Worm (Caenorhabditis elegans): Measurements from ENCODE around the gene srh-235.

Gene srh-235

DNA sequence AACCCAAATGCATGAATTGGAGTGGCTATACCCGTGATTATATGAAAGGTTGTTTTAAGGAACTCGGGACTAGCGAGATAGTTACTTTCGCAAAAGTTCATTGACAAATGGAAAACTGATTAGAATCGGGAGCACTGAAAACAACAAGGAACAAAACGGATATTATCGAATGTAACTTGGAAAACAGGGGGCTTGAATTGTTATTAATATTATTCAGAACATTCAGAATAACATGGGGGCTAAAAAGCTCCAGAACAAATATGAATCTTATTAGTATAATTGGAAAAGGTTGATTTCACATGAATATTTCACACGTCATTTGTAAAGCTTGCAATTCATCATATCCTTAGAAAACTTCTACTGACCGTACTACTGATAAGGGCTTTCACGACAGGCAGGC lies at the start of gene srh-235:
srh-235 (minus strand) TSS at position 101 of the 400 bp plus-strand sequence.
- TF ChIP-seq W03F9.2 (tag; optimal IDR thresholded peaks at IDR 0.05) (no peak), dao-5 (tag; optimal IDR thresholded peaks at IDR 0.05) (no peak), him-1 (tag; optimal IDR thresholded peaks at IDR 0.05) (no peak)

DNA sequence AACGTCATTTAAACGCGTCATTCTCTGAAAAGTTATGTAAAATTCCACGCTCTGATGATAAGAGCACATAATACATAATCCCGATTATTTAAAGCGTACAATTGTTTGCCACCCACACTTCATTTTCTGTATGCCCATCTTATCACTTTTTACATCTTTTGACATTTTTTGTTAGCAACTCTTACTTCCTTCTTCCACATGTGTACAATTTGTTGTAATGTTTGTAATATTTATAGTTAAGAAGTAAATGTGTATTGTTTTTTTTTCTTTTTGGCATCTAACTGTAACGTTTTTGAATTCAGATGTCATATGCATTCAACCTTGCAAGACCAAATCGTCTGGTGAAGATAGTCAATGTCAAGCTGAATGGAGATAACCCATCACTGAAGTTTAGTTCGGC lies 49.3 kb upstream of the srh-235 start, which contains the start of gene fbxa-136:
fbxa-136 (plus strand) TSS at position 301 of the 400 bp plus-strand sequence.
- TF ChIP-seq him-1 (tag; optimal IDR thresholded peaks at IDR 0.05) (no peak), dao-5 (tag; optimal IDR thresholded peaks at IDR 0.05) (no peak), W03F9.2 (tag; optimal IDR thresholded peaks at IDR 0.05) (no peak)

DNA sequence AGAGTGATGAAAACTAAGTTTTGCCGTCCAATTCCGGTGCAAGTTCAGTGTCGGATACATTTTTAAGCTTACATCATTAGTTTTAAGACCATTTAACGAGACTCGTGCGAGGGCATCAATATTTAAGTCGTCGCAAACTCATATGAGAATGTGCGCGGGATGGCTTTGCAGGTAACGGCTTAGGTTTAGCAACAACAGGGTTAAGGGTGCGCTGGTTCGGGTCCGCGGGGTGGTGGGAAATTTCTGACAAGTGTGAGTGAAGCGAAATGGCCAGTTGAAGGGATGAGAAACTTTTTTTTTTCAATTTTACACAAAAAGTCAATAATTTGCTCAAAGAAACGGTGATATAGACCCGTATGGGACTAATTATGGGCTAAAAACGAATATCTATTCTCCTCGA lies 42.4 kb upstream of the srh-235 start:
- TF ChIP-seq dao-5 (tag; optimal IDR thresholded peaks at IDR 0.05) (no peak), W03F9.2 (tag; optimal IDR thresholded peaks at IDR 0.05) (no peak), him-1 (tag; optimal IDR thresholded peaks at IDR 0.05) (no peak)

DNA sequence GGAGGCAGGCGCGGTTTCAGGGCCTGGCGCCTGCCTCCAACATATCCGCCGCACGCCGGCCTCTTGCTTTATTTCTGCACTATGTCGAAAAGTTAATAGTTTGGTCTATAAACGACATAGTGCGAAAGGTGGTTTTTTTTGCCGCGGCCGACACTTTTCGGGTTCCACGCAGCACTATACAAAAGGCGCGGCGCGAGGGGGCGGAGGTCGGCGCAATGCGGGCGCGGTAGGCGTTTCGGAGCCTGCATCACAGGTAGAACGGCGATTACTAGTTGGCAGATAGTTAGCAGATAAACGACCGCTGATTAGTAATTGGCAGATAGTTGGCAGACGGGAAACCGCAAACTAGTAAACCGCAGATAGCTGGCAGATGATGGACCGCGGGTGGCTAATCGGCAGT lies 41.3 kb upstream of the srh-235 start:
- no peak for TF ChIP-seq W03F9.2 (tag; optimal IDR thresholded peaks at IDR 0.05)
- TF ChIP-seq dao-5 (tag; optimal IDR thresholded peaks at IDR 0.05): no peak
- no peak for TF ChIP-seq him-1 (tag; optimal IDR thresholded peaks at IDR 0.05)

DNA sequence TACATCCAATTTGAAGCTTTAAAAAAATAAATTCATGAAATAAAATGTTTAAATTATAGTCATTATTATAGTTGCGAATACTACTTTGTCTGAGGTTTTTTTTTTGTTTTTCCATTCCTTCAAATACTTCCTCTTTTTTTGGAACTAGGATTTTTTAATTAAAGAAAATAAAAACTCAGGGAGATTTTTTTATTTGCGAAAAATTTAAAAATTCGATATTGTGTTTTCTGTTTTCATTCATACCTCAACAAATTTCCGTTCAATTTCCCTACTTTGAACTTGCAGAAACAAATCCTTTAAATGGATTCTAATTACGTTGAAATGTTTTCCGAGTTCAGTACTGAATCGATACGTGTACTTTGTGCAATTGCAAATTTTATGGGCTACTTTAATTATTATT lies 37.0 kb upstream of the srh-235 start, which contains the start of gene srw-32:
srw-32 (plus strand) TSS at position 301 of the 400 bp plus-strand sequence.
- no peak for TF ChIP-seq W03F9.2 (tag; optimal IDR thresholded peaks at IDR 0.05)
- no peak for TF ChIP-seq him-1 (tag; optimal IDR thresholded peaks at IDR 0.05)
- no peak for TF ChIP-seq dao-5 (tag; optimal IDR thresholded peaks at IDR 0.05)

DNA sequence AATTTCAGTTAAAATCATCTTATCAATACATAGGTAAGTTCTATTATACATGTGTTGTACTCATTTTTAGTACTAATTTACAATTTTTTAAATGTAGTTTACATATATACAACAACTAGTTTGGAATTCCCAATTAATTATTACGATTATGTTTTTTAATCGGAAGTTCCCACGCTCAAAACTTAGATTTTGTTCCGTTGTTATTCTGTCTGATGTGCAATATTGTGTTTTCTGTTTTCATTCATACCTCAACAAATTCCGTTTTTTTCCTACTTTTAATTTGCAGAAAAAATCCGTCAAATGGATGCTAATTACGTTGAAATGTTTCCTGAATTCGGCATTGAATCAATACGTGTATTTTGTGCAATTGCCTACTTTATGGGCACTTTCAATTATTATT lies 34.8 kb upstream of the srh-235 start, which contains the start of gene srw-31:
srw-31 (plus strand) TSS at position 301 of the 400 bp plus-strand sequence.
- no peak for TF ChIP-seq W03F9.2 (tag; optimal IDR thresholded peaks at IDR 0.05)
- TF ChIP-seq him-1 (tag; optimal IDR thresholded peaks at IDR 0.05): no peak
- no peak for TF ChIP-seq dao-5 (tag; optimal IDR thresholded peaks at IDR 0.05)

DNA sequence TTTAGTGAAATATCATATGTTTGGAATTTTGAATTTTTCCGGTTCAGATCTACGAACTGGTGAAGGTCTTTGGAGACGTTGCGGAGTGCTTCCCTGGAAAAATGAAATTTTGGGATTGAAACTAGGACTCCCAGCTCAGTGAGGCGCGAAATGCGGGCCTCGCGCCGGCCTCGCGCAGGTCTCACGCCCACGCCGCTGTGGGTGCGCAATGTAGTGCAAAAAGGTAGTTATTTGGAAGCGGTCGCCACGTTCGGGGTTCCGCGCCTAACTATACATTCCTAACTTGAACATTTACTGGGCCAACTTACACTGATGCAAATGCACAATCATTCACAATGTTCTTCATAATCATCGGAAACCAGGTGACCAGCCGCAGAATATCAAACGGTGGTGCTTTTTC lies 28.6 kb upstream of the srh-235 start:
- TF ChIP-seq him-1 (tag; optimal IDR thresholded peaks at IDR 0.05): no peak
- TF ChIP-seq W03F9.2 (tag; optimal IDR thresholded peaks at IDR 0.05): no peak
- TF ChIP-seq dao-5 (tag; optimal IDR thresholded peaks at IDR 0.05): no peak

DNA sequence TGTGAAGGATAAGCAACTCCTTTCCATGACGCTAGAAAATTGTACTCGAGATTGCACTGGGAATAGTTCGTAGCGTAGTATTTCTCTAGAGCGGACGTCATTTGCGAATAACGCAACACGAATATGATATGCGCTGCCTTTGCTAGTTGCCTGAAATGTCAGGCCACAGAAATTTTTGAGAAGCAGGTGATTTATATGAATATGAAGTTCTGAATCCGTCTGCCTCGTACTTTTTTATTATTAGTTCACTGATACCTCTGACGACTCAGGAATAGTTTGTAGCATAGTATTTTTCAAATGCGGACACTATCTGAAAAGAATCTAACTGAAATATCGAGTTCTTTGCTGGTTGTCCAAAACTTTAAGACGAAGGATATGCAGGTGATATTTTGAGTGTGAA lies 24.6 kb upstream of the srh-235 start, which contains the start of gene srh-118:
srh-118 (minus strand) TSS at position 101 of the 400 bp plus-strand sequence.
- no peak for TF ChIP-seq dao-5 (tag; optimal IDR thresholded peaks at IDR 0.05)
- no peak for TF ChIP-seq him-1 (tag; optimal IDR thresholded peaks at IDR 0.05)
- TF ChIP-seq W03F9.2 (tag; optimal IDR thresholded peaks at IDR 0.05): no peak

DNA sequence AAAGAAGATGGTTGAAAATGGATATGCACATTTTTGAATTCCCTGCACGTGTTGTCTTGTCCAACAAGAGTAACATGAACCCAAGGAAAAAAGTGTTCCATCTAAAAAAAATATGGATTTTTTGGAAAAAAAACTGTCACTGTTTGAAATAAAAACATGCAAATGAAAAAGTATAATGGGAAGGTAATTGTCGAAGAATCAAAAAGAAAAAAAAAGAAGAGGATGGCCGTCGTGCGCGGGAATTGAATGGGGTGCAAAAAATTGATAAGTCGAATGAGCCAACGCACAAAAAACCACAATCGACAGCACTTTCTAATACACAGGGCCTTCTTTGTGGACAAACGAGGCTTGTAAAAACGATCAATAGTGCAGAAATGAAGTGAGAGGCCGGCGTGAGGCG lies 22.3 kb upstream of the srh-235 start, which contains the start of gene fbxa-102:
fbxa-102 (minus strand) TSS at position 101 of the 400 bp plus-strand sequence.
- no peak for TF ChIP-seq him-1 (tag; optimal IDR thresholded peaks at IDR 0.05)
- no peak for TF ChIP-seq W03F9.2 (tag; optimal IDR thresholded peaks at IDR 0.05)
- no peak for TF ChIP-seq dao-5 (tag; optimal IDR thresholded peaks at IDR 0.05)

DNA sequence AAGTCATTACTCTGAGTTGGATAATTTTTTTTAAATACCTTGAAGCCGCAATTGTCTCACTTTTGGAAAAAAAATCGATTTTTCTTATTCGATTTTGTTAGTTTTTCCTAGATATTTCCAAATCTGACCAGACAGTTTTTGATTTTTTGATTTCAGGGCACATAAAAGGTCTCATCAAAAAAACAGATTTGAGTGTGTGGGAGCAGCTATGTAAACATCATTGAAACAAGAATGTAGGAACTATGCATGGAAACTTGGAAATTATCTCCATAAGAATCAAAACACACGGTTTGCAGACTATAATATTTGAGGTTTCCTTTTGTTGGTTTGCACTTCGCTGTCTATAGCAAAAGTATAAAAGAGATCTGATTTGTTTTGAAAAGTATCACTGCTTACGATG lies 14.6 kb upstream of the srh-235 start, which contains the start of gene scl-24:
scl-24 (plus strand) TSS at position 301 of the 400 bp plus-strand sequence.
- TF ChIP-seq dao-5 (tag; optimal IDR thresholded peaks at IDR 0.05) (no peak), him-1 (tag; optimal IDR thresholded peaks at IDR 0.05) (no peak), W03F9.2 (tag; optimal IDR thresholded peaks at IDR 0.05) (no peak)

DNA sequence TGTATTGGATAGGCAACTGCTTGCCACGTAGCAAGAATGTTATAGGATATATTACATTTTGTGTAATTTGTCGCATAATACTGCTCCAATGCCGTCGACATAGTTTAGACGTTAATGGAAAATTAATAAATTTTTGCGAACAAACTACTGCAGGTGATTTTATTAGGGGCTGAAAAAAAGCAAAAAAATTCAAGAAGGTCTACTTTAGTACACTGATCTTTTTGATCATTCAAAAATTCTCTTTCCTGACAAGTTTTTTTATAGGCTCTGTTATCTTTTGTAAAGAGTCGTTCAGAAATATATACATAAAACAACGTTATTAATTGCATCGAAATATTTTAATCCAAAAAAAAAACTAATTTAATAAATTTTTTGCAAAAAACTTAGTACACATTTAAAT lies 13.6 kb upstream of the srh-235 start, which contains the start of gene srh-111:
srh-111 (minus strand) TSS at position 101 of the 400 bp plus-strand sequence.
- TF ChIP-seq W03F9.2 (tag; optimal IDR thresholded peaks at IDR 0.05) (no peak), him-1 (tag; optimal IDR thresholded peaks at IDR 0.05) (no peak), dao-5 (tag; optimal IDR thresholded peaks at IDR 0.05) (no peak)

DNA sequence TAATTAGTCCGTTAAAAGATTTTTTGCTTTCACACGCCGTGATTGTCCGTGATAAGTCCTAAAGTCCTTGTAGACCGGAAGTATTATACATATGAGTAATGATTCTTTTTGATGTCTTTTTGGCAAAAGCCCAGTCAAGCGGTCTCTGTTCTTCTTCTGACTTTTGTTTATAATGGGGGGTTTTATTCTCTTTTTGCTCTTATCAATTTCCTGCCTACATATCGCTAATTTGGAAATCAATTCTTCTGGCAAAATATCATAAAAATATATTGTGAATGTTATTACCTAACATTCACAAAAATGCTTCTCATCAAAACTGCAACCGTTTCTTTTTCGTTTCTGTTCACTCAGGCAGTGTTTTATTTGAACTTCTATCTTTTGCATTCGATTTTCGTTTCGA lies 5.0 kb upstream of the srh-235 start, which contains the start of gene srbc-61:
srbc-61 (plus strand) TSS at position 301 of the 400 bp plus-strand sequence.
- TF ChIP-seq W03F9.2 (tag; optimal IDR thresholded peaks at IDR 0.05) (no peak), him-1 (tag; optimal IDR thresholded peaks at IDR 0.05) (no peak), dao-5 (tag; optimal IDR thresholded peaks at IDR 0.05) (no peak)

DNA sequence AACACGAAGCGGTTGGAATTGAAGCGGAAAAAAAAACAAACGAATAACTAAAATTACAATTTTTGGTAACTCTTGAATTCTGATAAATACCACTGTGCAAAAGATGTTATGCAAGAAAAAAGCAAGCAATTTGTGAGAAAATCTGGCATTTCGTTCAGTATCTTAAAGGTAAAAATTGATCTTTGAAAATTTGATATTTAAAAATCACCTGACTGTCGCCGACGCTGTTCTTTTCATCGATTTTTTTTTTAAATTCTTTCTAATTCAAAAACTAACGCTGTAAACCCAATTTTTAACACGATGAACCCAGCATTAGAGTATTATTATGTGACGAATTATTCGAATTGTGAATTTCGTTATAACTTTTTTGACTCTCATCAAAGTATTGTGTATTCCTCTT lies 2.2 kb upstream of the srh-235 start, which contains the start of gene srh-123:
srh-123 (plus strand) TSS at position 301 of the 400 bp plus-strand sequence.
- TF ChIP-seq him-1 (tag; optimal IDR thresholded peaks at IDR 0.05): no peak
- no peak for TF ChIP-seq W03F9.2 (tag; optimal IDR thresholded peaks at IDR 0.05)
- no peak for TF ChIP-seq dao-5 (tag; optimal IDR thresholded peaks at IDR 0.05)

DNA sequence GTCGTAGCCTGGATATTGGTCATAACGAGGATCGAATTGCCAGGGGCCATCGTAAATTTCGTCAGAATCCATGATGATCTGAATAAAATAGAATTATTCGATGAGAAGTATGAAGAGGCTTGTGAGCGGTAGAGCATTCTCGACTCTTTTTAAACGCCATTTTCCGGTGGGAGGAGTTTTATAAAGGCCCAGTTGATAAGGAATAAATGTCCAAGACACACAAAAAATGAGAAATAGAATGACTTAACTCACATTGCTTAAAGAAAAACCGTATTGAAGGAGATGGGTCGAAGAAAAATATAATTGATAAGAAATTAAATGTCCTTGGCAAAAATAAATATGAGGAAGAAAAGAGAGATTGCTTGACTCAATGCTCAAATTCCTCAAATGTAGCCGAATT lies 2.3 kb downstream of the srh-235 start, which contains the start of gene F20E11.17:
F20E11.17 (minus strand) TSS at position 101 of the 400 bp plus-strand sequence.
- TF ChIP-seq dao-5 (tag; optimal IDR thresholded peaks at IDR 0.05) (no peak), W03F9.2 (tag; optimal IDR thresholded peaks at IDR 0.05) (no peak), him-1 (tag; optimal IDR thresholded peaks at IDR 0.05) (no peak)

DNA sequence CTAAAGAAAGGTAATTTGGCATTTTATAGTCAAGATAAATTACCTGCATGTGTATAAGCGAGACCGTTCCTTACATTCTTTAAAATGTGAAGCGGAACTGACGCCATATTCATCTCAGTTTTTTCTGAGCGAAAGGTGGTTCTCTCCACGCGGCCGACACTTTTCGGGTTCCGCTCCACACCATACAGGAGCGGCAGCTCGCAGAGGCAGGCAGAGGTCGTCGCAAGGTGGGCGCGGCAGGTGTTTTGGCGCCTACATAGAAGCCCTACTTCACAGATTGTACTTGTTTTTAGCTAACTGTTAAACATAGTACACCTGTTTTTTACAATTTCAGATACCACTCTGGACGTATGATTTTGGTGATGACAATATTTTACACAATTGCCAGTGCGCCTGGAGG lies 3.6 kb downstream of the srh-235 start:
- TF ChIP-seq W03F9.2 (tag; optimal IDR thresholded peaks at IDR 0.05) (no peak), him-1 (tag; optimal IDR thresholded peaks at IDR 0.05) (no peak), dao-5 (tag; optimal IDR thresholded peaks at IDR 0.05) (no peak)
